Worm (Caenorhabditis elegans): Measurements from ENCODE around the gene snx-14.

snx-14 gene

ce11 chrII:13521179-13521616 lies 9.8 kb downstream of the snx-14 start (continued):
- TF ChIP-seq lsl-1 (GFP tag; optimal IDR thresholded peaks at IDR 0.05): peak; percentile 81
- TF ChIP-seq mel-28 (tag; optimal IDR thresholded peaks at IDR 0.05; ENCODE audit: borderline replicate concordance): no peak
- TF ChIP-seq dox-1 (GFP tag; IDR thresholded peaks at IDR 0.05): peak; percentile 87
- TF ChIP-seq ceh-58 (GFP tag; IDR thresholded peaks at IDR 0.05): no peak
- TF ChIP-seq repo-1 (tag; optimal IDR thresholded peaks at IDR 0.05): no peak
- no peak for TF ChIP-seq aptf-3 (GFP tag; IDR thresholded peaks at IDR 0.05)
- 0 out of 2 replicates have a peak, but pooled peaks have one; percentile 24 for TF ChIP-seq nfyb-1 (GFP tag; IDR thresholded peaks at IDR 0.05)
- TF ChIP-seq B0035.1 (tag; optimal IDR thresholded peaks at IDR 0.05): no peak
- no peak for TF ChIP-seq akir-1 (GFP tag; optimal IDR thresholded peaks at IDR 0.05)
- no peak for TF ChIP-seq lin-40 (tag; optimal IDR thresholded peaks at IDR 0.05)
- no peak for TF ChIP-seq ztf-6 (GFP tag; IDR thresholded peaks at IDR 0.05)
- no peak for TF ChIP-seq F10E7.11 (tag; optimal IDR thresholded peaks at IDR 0.05)
- TF ChIP-seq mes-4 (tag; optimal IDR thresholded peaks at IDR 0.05): peak; percentile 54
- TF ChIP-seq B0019.2 (GFP tag; conservative IDR thresholded peaks at IDR 0.05): peak; percentile 49; the same call in 1 of the 2 replicates
- TF ChIP-seq hrde-1 (tag; optimal IDR thresholded peaks at IDR 0.05; ENCODE audit: borderline replicate concordance): peak; percentile 95
- TF ChIP-seq egl-18 (GFP tag; IDR thresholded peaks at IDR 0.05): no peak
- TF ChIP-seq Y53F4B.3 (GFP tag; IDR thresholded peaks at IDR 0.05): peak; percentile 55; the same call in 1 of the 2 replicates
- 0 out of 2 replicates have a peak, but pooled peaks have one; percentile 25 for TF ChIP-seq ceh-40 (GFP tag; IDR thresholded peaks at IDR 0.05)
- TF ChIP-seq nfya-2 (GFP tag; IDR thresholded peaks at IDR 0.05): no peak
- no peak for TF ChIP-seq somi-1 (GFP tag; optimal IDR thresholded peaks at IDR 0.05)
- peak; percentile 85 for TF ChIP-seq sptf-2 (GFP tag; optimal IDR thresholded peaks at IDR 0.05)
- no peak for TF ChIP-seq zfh-2 (GFP tag; conservative IDR thresholded peaks at IDR 0.05)
- no peak for TF ChIP-seq hlh-26 (GFP tag; conservative IDR thresholded peaks at IDR 0.05)
- peak; percentile 95 for TF ChIP-seq hmg-1.2 (GFP tag; IDR thresholded peaks at IDR 0.05)
- TF ChIP-seq F57A8.1 (GFP tag; optimal IDR thresholded peaks at IDR 0.05): peak; percentile 54
- TF ChIP-seq ztf-18 (tag; optimal IDR thresholded peaks at IDR 0.05): peak; percentile 38
- TF ChIP-seq rcor-1 (GFP tag; IDR thresholded peaks at IDR 0.05): peak; percentile 81
- TF ChIP-seq lsy-27 (tag; optimal IDR thresholded peaks at IDR 0.05; ENCODE audit: borderline replicate concordance, insufficient read depth): peak; percentile 27
- TF ChIP-seq snpc-1.1 (tag; optimal IDR thresholded peaks at IDR 0.05; ENCODE audit: insufficient read depth): peak; percentile 98
- peak; percentile 78 for TF ChIP-seq tbp1 (GFP tag; optimal IDR thresholded peaks at IDR 0.05)
- no peak for TF ChIP-seq sea-2 (GFP tag; IDR thresholded peaks at IDR 0.05)
- TF ChIP-seq tbx-9 (tag; optimal IDR thresholded peaks at IDR 0.05; ENCODE audit: borderline replicate concordance): no peak
- peak; percentile 89 for TF ChIP-seq madf-6 (GFP tag; IDR thresholded peaks at IDR 0.05)
- TF ChIP-seq ekl-4 (GFP tag; IDR thresholded peaks at IDR 0.05): peak; percentile 91
- TF ChIP-seq hmg-20 (GFP tag; IDR thresholded peaks at IDR 0.05): no peak
- TF ChIP-seq ceh-100 (GFP tag; IDR thresholded peaks at IDR 0.05): peak; percentile 52
- TF ChIP-seq tlf-1 (GFP tag; optimal IDR thresholded peaks at IDR 0.05): peak; percentile 68
- no peak for TF ChIP-seq C06A6.2 (GFP tag; conservative IDR thresholded peaks at IDR 0.05)
- no peak for TF ChIP-seq fkh-3 (tag; optimal IDR thresholded peaks at IDR 0.05)
- peak; percentile 43 for TF ChIP-seq T26A5.8 (tag; optimal IDR thresholded peaks at IDR 0.05)
- TF ChIP-seq ama-1 (optimal IDR thresholded peaks at IDR 0.05): no peak
- TF ChIP-seq ama-1 (GFP tag; optimal IDR thresholded peaks at IDR 0.05): peak; percentile 17 to 73
- peak; percentile 97 for TF ChIP-seq snpc-1.3 (tag; optimal IDR thresholded peaks at IDR 0.05; ENCODE audit: insufficient read depth)
- no peak for TF ChIP-seq ceh-79 (tag; optimal IDR thresholded peaks at IDR 0.05)
- peak; percentile 97 for TF ChIP-seq attf-6 (GFP tag; IDR thresholded peaks at IDR 0.05)
- peak; percentile 52; the same call in 1 of the 2 replicates for TF ChIP-seq egl-44 (GFP tag; IDR thresholded peaks at IDR 0.05)
- no peak for TF ChIP-seq atf-7 (tag; optimal IDR thresholded peaks at IDR 0.05)
- no peak for TF ChIP-seq nhr-90 (tag; optimal IDR thresholded peaks at IDR 0.05)
- peak; percentile 93 for TF ChIP-seq athp-1 (tag; optimal IDR thresholded peaks at IDR 0.05)
